Worm (Caenorhabditis elegans): Measurements from ENCODE around the gene F08G12.5.

DNA sequence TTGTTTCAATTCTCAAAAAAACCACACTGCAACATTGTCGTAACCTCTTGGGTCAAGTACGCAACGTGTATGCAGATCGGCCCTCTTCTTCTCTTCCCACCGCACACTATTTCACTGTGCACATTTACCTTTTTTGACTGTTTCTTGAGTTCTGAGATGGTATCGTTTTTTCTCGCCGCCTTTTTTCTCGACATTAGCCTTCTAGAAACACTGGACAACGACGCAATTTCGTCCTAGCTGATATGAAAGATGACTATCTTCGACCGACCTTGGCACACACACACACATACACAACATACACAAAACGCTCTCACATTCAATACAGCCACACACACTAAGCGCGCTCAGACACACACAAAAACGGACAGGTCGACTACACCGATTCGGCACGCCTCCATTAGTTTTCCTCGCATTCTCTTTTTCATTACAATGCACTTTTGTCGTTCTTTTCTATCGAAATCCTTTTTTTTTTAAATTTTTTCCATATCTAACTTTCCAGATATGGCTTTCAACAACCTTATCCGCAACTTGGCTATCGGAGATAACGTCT, 29.4 kb upstream of the F08G12.5 start, which contains the start of gene aco-1:
- no peak for TF ChIP-seq jun-1 (tag; optimal IDR thresholded peaks at IDR 0.05)
- no peak for TF ChIP-seq ZK546.5 (tag; optimal IDR thresholded peaks at IDR 0.05)
- TF ChIP-seq nhr-77 (tag; optimal IDR thresholded peaks at IDR 0.05) = no peak
- no peak for TF ChIP-seq nhr-28 (tag; optimal IDR thresholded peaks at IDR 0.05)
- no peak for TF ChIP-seq ama-1 (optimal IDR thresholded peaks at IDR 0.05)
- no peak for TF ChIP-seq lin-39 (tag; optimal IDR thresholded peaks at IDR 0.05)
- TF ChIP-seq egl-27 (tag; optimal IDR thresholded peaks at IDR 0.05) = peak; percentile 11
- peak; percentile 60 for TF ChIP-seq pqm-1 (tag; optimal IDR thresholded peaks at IDR 0.05)
- TF ChIP-seq ceh-9 (tag; optimal IDR thresholded peaks at IDR 0.05) = no peak
- no peak for TF ChIP-seq ztf-11 (tag; optimal IDR thresholded peaks at IDR 0.05)
- TF ChIP-seq snpc-4 (tag; optimal IDR thresholded peaks at IDR 0.05) = no peak
- TF ChIP-seq nhr-237 (tag; optimal IDR thresholded peaks at IDR 0.05) = no peak
- TF ChIP-seq aly-2 (tag; optimal IDR thresholded peaks at IDR 0.05) = no peak
- no peak for TF ChIP-seq ceh-82 (tag; optimal IDR thresholded peaks at IDR 0.05)

Data from whole organism, L3 larva.